Fruit fly (Drosophila melanogaster) whole organism, embryonic: ENCODE data around the gene CG33640.

Experiments
- Aef1 ChIP-seq: fragments of 200-800 bp; sonication (Bioruptor generic); IDR thresholded peaks from 3 replicates; pipeline ENCODE4 v1.3.6; 2022; ENCODE audit warnings: missing biosample characterization, missing genetic modification characterization
- Atf6 ChIP-seq: fragments of 200-800 bp; sonication (Bioruptor generic); IDR thresholded peaks from 2 replicates; pipeline ENCODE4 v1.3.6; 2022; ENCODE audit warnings: missing biosample characterization, missing genetic modification characterization
- CG1024 ChIP-seq: fragments of 200-800 bp; sonication (Bioruptor generic); IDR thresholded peaks from 2 replicates; pipeline ENCODE4 v1.3.6; 2022; ENCODE audit warnings: missing biosample characterization, missing genetic modification characterization
- CG10267 ChIP-seq: fragments of 200-800 bp; sonication (Bioruptor generic); optimal IDR thresholded peaks from 2 replicates; lab custom pipeline; 2018; ENCODE audit warnings: missing biosample characterization, mild to moderate bottlenecking, missing genetic modification characterization, moderate library complexity
- CG11695 ChIP-seq: fragments of 200-800 bp; sonication (Bioruptor generic); IDR thresholded peaks from 3 replicates; pipeline ENCODE4 v1.3.6; 2022; ENCODE audit warnings: missing biosample characterization, missing genetic modification characterization
- CG12155 ChIP-seq: fragments of 200-800 bp; sonication (Bioruptor generic); optimal IDR thresholded peaks from 3 replicates; lab custom pipeline; 2016; ENCODE audit warnings: missing biosample characterization, missing genetic modification characterization
- CG12659 ChIP-seq: fragments of 200-800 bp; sonication (Bioruptor generic); optimal IDR thresholded peaks from 3 replicates; lab custom pipeline; 2017; ENCODE audit warnings: mild to moderate bottlenecking, missing biosample characterization, missing genetic modification reagents, missing genetic modification characterization
- CG13123 ChIP-seq: fragments of 200-800 bp; sonication (Bioruptor generic); optimal IDR thresholded peaks from 2 replicates; lab custom pipeline; 2016; ENCODE audit warnings: missing biosample characterization, missing genetic modification characterization
- CG17359 ChIP-seq: fragments of 200-800 bp; sonication (Bioruptor generic); optimal IDR thresholded peaks from 3 replicates; lab custom pipeline; 2018; ENCODE audit warnings: missing biosample characterization, mild to moderate bottlenecking, missing genetic modification characterization, moderate library complexity
- CG18764 ChIP-seq: fragments of 200-800 bp; sonication (Bioruptor generic); optimal IDR thresholded peaks from 3 replicates; lab custom pipeline; 2016; ENCODE audit warnings: missing biosample characterization, missing genetic modification characterization
- CG3163 ChIP-seq: fragments of 200-800 bp; sonication (Bioruptor generic); optimal IDR thresholded peaks from 3 replicates; lab custom pipeline; 2016; ENCODE audit warnings: missing biosample characterization, missing genetic modification characterization
- CG3407 ChIP-seq: fragments of 200-800 bp; sonication (Bioruptor generic); optimal IDR thresholded peaks from 2 replicates; lab custom pipeline; 2018; ENCODE audit warnings: missing biosample characterization, mild to moderate bottlenecking, missing genetic modification characterization
- CG42726 ChIP-seq: fragments of 200-800 bp; sonication (Bioruptor generic); IDR thresholded peaks from 2 replicates; pipeline ENCODE4 v1.3.6; 2022; ENCODE audit warnings: missing biosample characterization, missing genetic modification characterization; ENCODE audit not compliant: partially characterized antibody
- CG5953 ChIP-seq: fragments of 200-800 bp; sonication (Bioruptor generic); IDR thresholded peaks from 2 replicates; pipeline ENCODE4 v1.3.6; 2022; ENCODE audit warnings: missing biosample characterization, missing genetic modification characterization
- CG6683 ChIP-seq: fragments of 200-800 bp; sonication (Bioruptor generic); optimal IDR thresholded peaks from 2 replicates; lab custom pipeline; 2017; ENCODE audit warnings: missing biosample characterization, mild to moderate bottlenecking, missing genetic modification characterization, missing genetic modification reagents
- CHES-1-like ChIP-seq: fragments of 200-800 bp; sonication (Bioruptor generic); optimal IDR thresholded peaks from 2 replicates; lab custom pipeline; 2016; ENCODE audit warnings: missing biosample characterization, missing genetic modification characterization
- Deaf1 ChIP-seq: fragments of 200-800 bp; optimal IDR thresholded peaks from 3 replicates; lab custom pipeline; 2019; ENCODE audit warnings: missing biosample characterization, mild to moderate bottlenecking, missing genetic modification characterization, moderate library complexity
- Elba2 ChIP-seq: fragments of 200-800 bp; sonication (Bioruptor generic); optimal IDR thresholded peaks from 3 replicates; lab custom pipeline; 2016; ENCODE audit warnings: missing biosample characterization, missing genetic modification characterization
- Gsc ChIP-seq: fragments of 200-800 bp; sonication (Bioruptor generic); IDR thresholded peaks from 2 replicates; pipeline ENCODE4 v1.3.6; 2022; ENCODE audit warnings: missing biosample characterization, missing genetic modification characterization
- Lim3 ChIP-seq: fragments of 200-800 bp; sonication (Bioruptor generic); IDR thresholded peaks from 2 replicates; pipeline ENCODE4 v1.3.6; 2022; ENCODE audit warnings: missing biosample characterization, missing genetic modification characterization
- Max ChIP-seq: fragments of 200-800 bp; sonication (Bioruptor generic); optimal IDR thresholded peaks from 2 replicates; lab custom pipeline; 2016; ENCODE audit warnings: missing biosample characterization, mild to moderate bottlenecking, missing genetic modification characterization
- Nf-YA ChIP-seq: fragments of 200-800 bp; sonication (Bioruptor generic); IDR thresholded peaks from 2 replicates; pipeline ENCODE4 v1.3.6; 2022; ENCODE audit warnings: missing biosample characterization, missing genetic modification characterization
- Oaz ChIP-seq: fragments of 200-800 bp; sonication (Bioruptor generic); IDR thresholded peaks from 2 replicates; pipeline ENCODE4 v1.3.6; 2022; ENCODE audit warnings: missing biosample characterization, missing genetic modification characterization
- Opbp ChIP-seq: fragments of 200-800 bp; sonication (Bioruptor generic); IDR thresholded peaks from 3 replicates; pipeline ENCODE4 v1.3.6; 2022; ENCODE audit warnings: missing biosample characterization, missing genetic modification characterization; ENCODE audit not compliant: partially characterized antibody
- Scr ChIP-seq: fragments of 200-800 bp; sonication (Bioruptor generic); IDR thresholded peaks from 2 replicates; pipeline ENCODE4 v1.3.6; 2022; ENCODE audit warnings: missing biosample characterization, missing genetic modification characterization; ENCODE audit not compliant: partially characterized antibody
- Six4 ChIP-seq: fragments of 200-800 bp; sonication (Bioruptor generic); optimal IDR thresholded peaks from 2 replicates; lab custom pipeline; 2016; ENCODE audit warnings: missing biosample characterization, missing genetic modification characterization
- Spps ChIP-seq: fragments of 200-800 bp; sonication (Bioruptor generic); optimal IDR thresholded peaks from 2 replicates; lab custom pipeline; 2018; ENCODE audit warnings: missing biosample characterization, mild to moderate bottlenecking, missing genetic modification characterization
- al ChIP-seq: fragments of 200-800 bp; sonication (Bioruptor generic); IDR thresholded peaks from 2 replicates; pipeline ENCODE4 v1.3.6; 2022; ENCODE audit warnings: missing biosample characterization, missing genetic modification characterization
- btn ChIP-seq: fragments of 200-800 bp; sonication (Bioruptor generic); optimal IDR thresholded peaks from 2 replicates; lab custom pipeline; 2016; ENCODE audit warnings: missing biosample characterization, missing genetic modification characterization
- chinmo ChIP-seq: fragments of 200-800 bp; sonication (Bioruptor generic); IDR thresholded peaks from 4 replicates; pipeline ENCODE4 v1.3.6; 2022; ENCODE audit warnings: missing biosample characterization, missing genetic modification characterization; ENCODE audit not compliant: partially characterized antibody
- ci ChIP-seq: fragments of 200-800 bp; sonication (Bioruptor generic); IDR thresholded peaks from 3 replicates; pipeline ENCODE4 v1.3.6; 2022; ENCODE audit warnings: missing biosample characterization, missing genetic modification characterization
- crp ChIP-seq, 2 experiments: fragments of 200-800 bp; sonication (Bioruptor generic); optimal IDR thresholded peaks; 2 replicates in 1 of 2; 3 replicates in 1 of 2; lab custom pipeline; 2017; ENCODE audit warnings: missing biosample characterization in 2 of 2, missing genetic modification characterization in 2 of 2, mild to moderate bottlenecking in 1 of 2, moderate library complexity in 1 of 2
- ewg ChIP-seq: fragments of 200-800 bp; sonication (Bioruptor generic); optimal IDR thresholded peaks from 3 replicates; lab custom pipeline; 2017; ENCODE audit warnings: mild to moderate bottlenecking, missing biosample characterization, missing genetic modification reagents, missing genetic modification characterization
- fd102C ChIP-seq: fragments of 200-800 bp; sonication (Bioruptor generic); optimal IDR thresholded peaks from 2 replicates; lab custom pipeline; 2018; ENCODE audit warnings: missing biosample characterization, mild to moderate bottlenecking, missing genetic modification characterization, moderate library complexity
- fd3F ChIP-seq: fragments of 200-800 bp; sonication (Bioruptor generic); optimal IDR thresholded peaks from 2 replicates; lab custom pipeline; 2018; ENCODE audit warnings: missing biosample characterization, mild to moderate bottlenecking, missing genetic modification characterization, moderate library complexity
- gro ChIP-seq: fragments of 200-800 bp; sonication (Bioruptor generic); optimal IDR thresholded peaks from 2 replicates; lab custom pipeline; 2016; ENCODE audit warnings: missing biosample characterization, missing genetic modification characterization
- h ChIP-seq: fragments of >200 bp; optimal IDR thresholded peaks from 2 replicates; lab custom pipeline; 2017
- ham ChIP-seq: fragments of 200-800 bp; sonication (Bioruptor generic); IDR thresholded peaks from 2 replicates; pipeline ENCODE4 v1.3.6; 2022; ENCODE audit warnings: missing biosample characterization, missing genetic modification characterization
- jigr1 ChIP-seq: fragments of 200-800 bp; sonication (Bioruptor generic); IDR thresholded peaks from 3 replicates; pipeline ENCODE4 v1.3.6; 2022; ENCODE audit warnings: missing biosample characterization, missing genetic modification characterization
- ken ChIP-seq: fragments of 200-800 bp; sonication (Bioruptor generic); IDR thresholded peaks from 3 replicates; pipeline ENCODE4 v1.3.6; 2022; ENCODE audit warnings: missing biosample characterization, missing genetic modification characterization
- klu ChIP-seq: fragments of 200-800 bp; sonication (Bioruptor generic); IDR thresholded peaks from 2 replicates; pipeline ENCODE4 v1.3.6; 2022; ENCODE audit warnings: missing biosample characterization, missing genetic modification characterization
- mam ChIP-seq: fragments of 200-800 bp; sonication (Bioruptor generic); optimal IDR thresholded peaks from 3 replicates; lab custom pipeline; 2016; ENCODE audit warnings: missing biosample characterization, missing genetic modification characterization
- pho ChIP-seq: fragments of 200-800 bp; sonication (Bioruptor generic); optimal IDR thresholded peaks from 2 replicates; lab custom pipeline; 2016; ENCODE audit warnings: missing biosample characterization, missing genetic modification characterization
- pnt ChIP-seq: fragments of 200-800 bp; sonication (Bioruptor generic); optimal IDR thresholded peaks from 3 replicates; lab custom pipeline; 2016; ENCODE audit warnings: missing biosample characterization, missing genetic modification characterization
- rib ChIP-seq: fragments of 200-800 bp; sonication (Bioruptor generic); IDR thresholded peaks from 2 replicates; pipeline ENCODE4 v1.3.6; 2022; ENCODE audit warnings: missing biosample characterization, missing genetic modification characterization
- so ChIP-seq: fragments of 200-800 bp; sonication (Bioruptor generic); IDR thresholded peaks from 3 replicates; pipeline ENCODE4 v1.3.6; 2022; ENCODE audit warnings: missing biosample characterization, missing genetic modification characterization
- sqz ChIP-seq: fragments of 200-800 bp; sonication (Bioruptor generic); optimal IDR thresholded peaks from 3 replicates; lab custom pipeline; 2018; ENCODE audit warnings: missing biosample characterization, mild to moderate bottlenecking, missing genetic modification characterization
- toy ChIP-seq: fragments of 200-800 bp; sonication (Bioruptor generic); IDR thresholded peaks from 2 replicates; pipeline ENCODE4 v1.3.6; 2022; ENCODE audit warnings: missing biosample characterization, missing genetic modification characterization
- yki ChIP-seq: fragments of >200 bp; optimal IDR thresholded peaks from 3 replicates; lab custom pipeline; 2018

The CG33640 gene

DNA sequence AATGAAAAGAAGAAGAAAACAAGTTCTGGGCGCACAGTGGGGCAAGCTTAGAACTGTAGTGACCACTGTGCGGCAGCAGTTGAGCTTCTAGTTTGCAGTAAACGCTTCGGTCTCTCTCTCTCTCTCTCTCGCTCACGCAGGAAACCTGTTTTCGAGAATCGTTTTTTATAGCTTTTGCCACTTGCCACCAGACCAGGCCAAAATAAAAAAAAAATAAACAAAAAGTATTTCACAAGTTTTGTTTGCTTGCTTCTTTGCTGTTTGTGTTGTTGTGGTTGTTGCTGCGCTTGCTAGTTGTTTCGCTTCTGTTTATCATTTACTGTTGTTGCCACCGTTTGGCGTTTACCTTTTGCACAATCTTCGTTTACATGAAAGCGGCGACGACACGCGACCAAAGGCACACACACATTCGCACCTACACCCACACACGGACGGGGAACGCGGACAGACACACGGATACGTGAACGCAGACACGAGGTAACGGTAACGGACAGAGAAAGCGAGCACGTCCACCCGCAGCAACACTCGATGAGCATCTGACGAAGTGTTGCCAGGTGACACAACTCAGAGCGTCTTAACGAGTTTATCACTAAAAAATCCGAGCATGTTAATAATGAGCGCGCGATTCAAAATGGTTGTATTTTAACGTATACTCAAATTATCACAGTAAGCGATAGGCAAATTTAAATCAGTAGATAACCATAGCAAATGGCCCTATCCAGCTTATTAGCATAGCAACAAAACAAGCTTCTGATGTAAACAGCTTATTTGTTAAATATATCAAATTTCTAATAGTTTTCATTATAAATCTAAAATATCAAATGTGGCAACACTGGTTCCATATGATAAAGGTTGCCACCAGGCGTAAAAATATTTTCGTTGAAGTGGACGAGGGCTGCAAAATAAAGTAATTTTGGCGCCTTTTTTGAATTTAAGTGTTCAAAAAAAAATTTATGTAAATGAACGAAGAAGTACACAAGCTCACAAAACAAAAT, 21.4 kb downstream of the CG33640 start, which contains the start of gene B4 (continued):
- TF ChIP-seq Max (GFP tag; lab: Kevin White, UChicago) (peak; percentile 27), Opbp (peak; percentile 72; the same call in 2 of the 3 replicates), CG6683 (no peak), CG11695 (GFP tag; lab: Robert Waterston, UW) (0 out of 3 replicates have a peak, but pooled peaks have one; percentile 17), CG10267 (tag; lab: Kevin White, UChicago) (no peak), CG1024 (GFP tag; lab: Robert Waterston, UW) (peak; percentile 55; the same call in 1 of the 2 replicates), gro (peak; percentile 93), fd3F (GFP tag; lab: Kevin White, UChicago) (no peak), ci (GFP tag; lab: Robert Waterston, UW) (peak; percentile 71; the same call in 2 of the 3 replicates), Spps (tag; lab: Kevin White, UChicago) (no peak), rib (GFP tag; lab: Robert Waterston, UW) (peak; percentile 72), CG13123 (GFP tag; lab: Kevin White, UChicago) (no peak), CG42726 (GFP tag; lab: Robert Waterston, UW) (peak; percentile 77), so (GFP tag; lab: Robert Waterston, UW) (peak; percentile 80; the same call in 2 of the 3 replicates), pnt (GFP tag; lab: Kevin White, UChicago) (no peak), CG5953 (peak; percentile 65; the same call in 1 of the 2 replicates), CG3163 (GFP tag; lab: Kevin White, UChicago) (no peak), pho (peak; percentile 18), Elba2 (peak; percentile 29), CG3407 (peak; percentile 38), h (lab: Kevin White, UChicago) (no peak), fd102C (GFP tag; lab: Kevin White, UChicago) (no peak), jigr1 (GFP tag; lab: Robert Waterston, UW) (no peak), al (GFP tag; lab: Robert Waterston, UW) (no peak), klu (GFP tag; lab: Robert Waterston, UW) (no peak), yki (no peak), crp (GFP tag; optimal IDR thresholded peaks at IDR 0.05; lab: Kevin White, UChicago) (peak in 1 of 2 experiments; percentile 72), chinmo (peak; percentile 81; the same call in 2 of the 4 replicates), Six4 (GFP tag; lab: Kevin White, UChicago) (no peak), Lim3 (no peak), btn (GFP tag; lab: Kevin White, UChicago) (peak; percentile 7), ken (GFP tag; lab: Robert Waterston, UW) (peak; percentile 22; the same call in 1 of the 3 replicates), CG12659 (GFP tag; lab: Kevin White, UChicago) (peak; percentile 23), sqz (GFP tag; lab: Kevin White, UChicago) (peak; percentile 94), Nf-YA (GFP tag; lab: Robert Waterston, UW) (peak; percentile 40; the same call in 1 of the 2 replicates), ewg (GFP tag; lab: Kevin White, UChicago) (peak; percentile 20), Deaf1 (peak; percentile 33), Gsc (GFP tag; lab: Robert Waterston, UW) (no peak), mam (GFP tag; lab: Kevin White, UChicago) (no peak), Aef1 (GFP tag; lab: Robert Waterston, UW) (no peak; the same call in 2 of the 3 replicates), Atf6 (GFP tag; lab: Robert Waterston, UW) (no peak), ham (GFP tag; lab: Robert Waterston, UW) (no peak), CG17359 (tag; lab: Kevin White, UChicago) (peak; percentile 40), CHES-1-like (peak; percentile 13), CG12155 (no peak), toy (GFP tag; lab: Robert Waterston, UW) (no peak), Oaz (GFP tag; lab: Robert Waterston, UW) (no peak), CG18764 (no peak), Scr (GFP tag; lab: Robert Waterston, UW) (no peak)
